Worm (Caenorhabditis elegans) whole organism, late embryonic: ENCODE results near the gene nas-23.
A peak's percentile ranks its signal among the peaks of the same experiment; 100 is the strongest.

Experiments
- C08G9.2 ChIP-seq: sonication (generic microtip); optimal IDR thresholded peaks from 2 replicates; lab custom pipeline; 2016; ENCODE audit warnings: mild to moderate bottlenecking, missing genetic modification characterization, moderate library complexity, missing compliant biosample characterization
- C38D4.7 ChIP-seq: fragments of 200-800 bp; sonication (Bioruptor generic); optimal IDR thresholded peaks from 2 replicates; lab custom pipeline; 2018; ENCODE audit warnings: mild to moderate bottlenecking, missing genetic modification characterization, moderate library complexity, missing compliant biosample characterization
- F13H6.1 ChIP-seq: sonication (generic microtip); optimal IDR thresholded peaks from 2 replicates; lab custom pipeline; 2016; ENCODE audit warnings: missing genetic modification characterization, missing compliant biosample characterization
- K02D7.2 ChIP-seq: sonication (generic microtip); optimal IDR thresholded peaks from 2 replicates; lab custom pipeline; 2017; ENCODE audit warnings: mild to moderate bottlenecking, missing genetic modification characterization, missing compliant biosample characterization
- T23F11.4 ChIP-seq: fragments of 200-800 bp; sonication (Bioruptor generic); optimal IDR thresholded peaks from 2 replicates; lab custom pipeline; 2018; ENCODE audit warnings: mild to moderate bottlenecking, missing genetic modification characterization, missing compliant biosample characterization
- Y22D7AL.16 ChIP-seq: sonication (generic microtip); optimal IDR thresholded peaks from 2 replicates; lab custom pipeline; 2016; ENCODE audit warnings: missing genetic modification characterization, missing compliant biosample characterization
- ahr-1 ChIP-seq: sonication (generic microtip); optimal IDR thresholded peaks from 2 replicates; lab custom pipeline; 2016; ENCODE audit warnings: missing genetic modification characterization, missing compliant biosample characterization
- ama-1 ChIP-seq: fragments of 150-350 bp; optimal IDR thresholded peaks from 2 replicates; lab custom pipeline; 2014
- ceh-14 ChIP-seq: sonication (generic microtip); optimal IDR thresholded peaks from 2 replicates; lab custom pipeline; 2016; ENCODE audit warnings: missing genotype, missing genetic modification characterization, missing compliant biosample characterization
- ceh-19 ChIP-seq: fragments of 200-800 bp; sonication (Bioruptor generic); optimal IDR thresholded peaks from 2 replicates; lab custom pipeline; 2018; ENCODE audit warnings: mild to moderate bottlenecking, missing genetic modification characterization, missing compliant biosample characterization
- ceh-22 ChIP-seq: sonication (generic microtip); optimal IDR thresholded peaks from 2 replicates; lab custom pipeline; 2017; ENCODE audit warnings: missing biosample characterization, missing genetic modification characterization
- ceh-24 ChIP-seq: sonication (generic microtip); optimal IDR thresholded peaks from 2 replicates; lab custom pipeline; 2016; ENCODE audit warnings: mild to moderate bottlenecking, missing genetic modification characterization, missing compliant biosample characterization
- ceh-30 ChIP-seq: fragments of 150-350 bp; optimal IDR thresholded peaks from 2 replicates; lab custom pipeline; 2014; ENCODE audit warnings: missing biosample characterization, missing genetic modification characterization
- ceh-31 ChIP-seq: sonication (generic microtip); optimal IDR thresholded peaks from 2 replicates; lab custom pipeline; 2016; ENCODE audit warnings: missing genetic modification characterization, missing compliant biosample characterization
- ceh-6 ChIP-seq: fragments of 200-800 bp; sonication (Bioruptor generic); optimal IDR thresholded peaks from 2 replicates; lab custom pipeline; 2018; ENCODE audit warnings: mild to moderate bottlenecking, missing genetic modification characterization, missing compliant biosample characterization
- ceh-9 ChIP-seq: sonication (generic microtip); optimal IDR thresholded peaks from 2 replicates; lab custom pipeline; 2016; ENCODE audit warnings: mild to moderate bottlenecking, missing genetic modification characterization, inconsistent platforms, missing compliant biosample characterization
- dmd-4 ChIP-seq: sonication (generic microtip); optimal IDR thresholded peaks from 2 replicates; lab custom pipeline; 2016; ENCODE audit warnings: borderline replicate concordance, missing genetic modification characterization, missing compliant biosample characterization
- elt-2 ChIP-seq: sonication (generic microtip); optimal IDR thresholded peaks from 2 replicates; lab custom pipeline; 2016; ENCODE audit warnings: missing genetic modification reagents, missing genetic modification characterization, missing compliant biosample characterization
- elt-4 ChIP-seq: sonication (generic microtip); optimal IDR thresholded peaks from 2 replicates; lab custom pipeline; 2016; ENCODE audit warnings: missing genetic modification characterization, missing compliant biosample characterization
- ets-4 ChIP-seq: sonication (generic microtip); optimal IDR thresholded peaks from 2 replicates; lab custom pipeline; 2016; ENCODE audit warnings: missing genetic modification characterization, missing compliant biosample characterization
- eyg-1 ChIP-seq: sonication (generic microtip); optimal IDR thresholded peaks from 2 replicates; lab custom pipeline; 2016; ENCODE audit warnings: missing genotype, missing genetic modification characterization, missing compliant biosample characterization
- fax-1 ChIP-seq: sonication (generic microtip); optimal IDR thresholded peaks from 2 replicates; lab custom pipeline; 2016; ENCODE audit warnings: missing genotype, missing genetic modification characterization, missing compliant biosample characterization
- gmeb-2 ChIP-seq: sonication (generic microtip); optimal IDR thresholded peaks from 2 replicates; lab custom pipeline; 2016; ENCODE audit warnings: missing genetic modification characterization, inconsistent platforms, missing compliant biosample characterization
- hlh-13 ChIP-seq: fragments of 200-800 bp; sonication (Bioruptor generic); optimal IDR thresholded peaks from 2 replicates; lab custom pipeline; 2018; ENCODE audit warnings: mild to moderate bottlenecking, missing genetic modification characterization, missing compliant biosample characterization
- hlh-15 ChIP-seq: sonication (generic microtip); optimal IDR thresholded peaks from 2 replicates; lab custom pipeline; 2016; ENCODE audit warnings: missing genetic modification characterization, missing compliant biosample characterization
- hlh-30 ChIP-seq: sonication (generic microtip); optimal IDR thresholded peaks from 2 replicates; lab custom pipeline; 2017; ENCODE audit warnings: antibody characterized with exemption, missing genetic modification characterization, missing compliant biosample characterization; ENCODE audit not compliant: insufficient read depth
- hlh-6 ChIP-seq: sonication (generic microtip); optimal IDR thresholded peaks from 2 replicates; lab custom pipeline; 2016; ENCODE audit warnings: missing genotype, missing genetic modification characterization, missing compliant biosample characterization
- hlh-8 ChIP-seq: sonication (generic microtip); optimal IDR thresholded peaks from 2 replicates; lab custom pipeline; 2016; ENCODE audit warnings: missing genotype, missing genetic modification characterization, missing compliant biosample characterization
- madf-2 ChIP-seq: sonication (generic microtip); optimal IDR thresholded peaks from 2 replicates; lab custom pipeline; 2017; ENCODE audit warnings: missing genetic modification characterization, missing compliant biosample characterization
- nfya-1 ChIP-seq: sonication (generic microtip); optimal IDR thresholded peaks from 2 replicates; lab custom pipeline; 2017; ENCODE audit warnings: missing genetic modification characterization, mild to moderate bottlenecking, missing compliant biosample characterization, antibody characterized with exemption, moderate library complexity
- odd-2 ChIP-seq: sonication (generic microtip); optimal IDR thresholded peaks from 2 replicates; lab custom pipeline; 2017; ENCODE audit warnings: antibody characterized with exemption, mild to moderate bottlenecking, missing genetic modification characterization, missing compliant biosample characterization
- pag-3 ChIP-seq: sonication (generic microtip); optimal IDR thresholded peaks from 2 replicates; lab custom pipeline; 2016; ENCODE audit warnings: missing compliant biosample characterization, missing genetic modification characterization, borderline replicate concordance
- pat-9 ChIP-seq: fragments of 200-800 bp; sonication (Bioruptor generic); optimal IDR thresholded peaks from 2 replicates; lab custom pipeline; 2018; ENCODE audit warnings: mild to moderate bottlenecking, missing genetic modification characterization, moderate library complexity, missing compliant biosample characterization
- pax-1 ChIP-seq: fragments of 150-350 bp; optimal IDR thresholded peaks from 2 replicates; lab custom pipeline; 2014; ENCODE audit warnings: missing biosample characterization, missing genetic modification characterization
- pha-2 ChIP-seq: sonication (generic microtip); optimal IDR thresholded peaks from 2 replicates; lab custom pipeline; 2017; ENCODE audit warnings: mild to moderate bottlenecking, missing genetic modification characterization, missing compliant biosample characterization
- pqm-1 ChIP-seq: sonication (generic microtip); optimal IDR thresholded peaks from 2 replicates; lab custom pipeline; 2016; ENCODE audit warnings: missing genetic modification characterization, missing compliant biosample characterization
- ref-2 ChIP-seq: sonication (generic microtip); optimal IDR thresholded peaks from 2 replicates; lab custom pipeline; 2016; ENCODE audit warnings: missing genetic modification characterization, missing compliant biosample characterization
- sdc-2 ChIP-seq: sonication (generic microtip); optimal IDR thresholded peaks from 2 replicates; lab custom pipeline; 2016; ENCODE audit warnings: missing genotype, missing genetic modification characterization, missing compliant biosample characterization
- sox-2 ChIP-seq: fragments of 200-800 bp; sonication (Bioruptor generic); IDR thresholded peaks from 2 replicates; pipeline ENCODE4 v1.3.6; 2022; ENCODE audit warnings: missing genetic modification reagents, missing genetic modification characterization, missing compliant biosample characterization
- sox-4 ChIP-seq: sonication (generic microtip); optimal IDR thresholded peaks from 2 replicates; lab custom pipeline; 2017; ENCODE audit warnings: mild to moderate bottlenecking, missing genetic modification characterization, inconsistent platforms, missing compliant biosample characterization
- syd-9 ChIP-seq: sonication (generic microtip); optimal IDR thresholded peaks from 2 replicates; lab custom pipeline; 2016; ENCODE audit warnings: mild to moderate bottlenecking, missing genetic modification characterization, moderate library complexity, missing compliant biosample characterization
- tbx-2 ChIP-seq: sonication (generic microtip); optimal IDR thresholded peaks from 2 replicates; lab custom pipeline; 2016; ENCODE audit warnings: missing genetic modification characterization, missing compliant biosample characterization
- tbx-7 ChIP-seq: sonication (generic microtip); optimal IDR thresholded peaks from 2 replicates; lab custom pipeline; 2016; ENCODE audit warnings: missing genotype, missing genetic modification characterization, missing compliant biosample characterization
- ttx-3 ChIP-seq: sonication (generic microtip); optimal IDR thresholded peaks from 2 replicates; lab custom pipeline; 2016; ENCODE audit warnings: missing genetic modification reagents, missing genetic modification characterization, missing compliant biosample characterization
- unc-42 ChIP-seq: sonication (generic microtip); optimal IDR thresholded peaks from 2 replicates; lab custom pipeline; 2016; ENCODE audit warnings: missing genotype, missing genetic modification characterization, missing compliant biosample characterization
- unc-55 ChIP-seq: sonication (generic microtip); optimal IDR thresholded peaks from 2 replicates; lab custom pipeline; 2017; ENCODE audit warnings: missing biosample characterization, missing genetic modification reagents, missing genetic modification characterization
- ztf-16 ChIP-seq: sonication (generic microtip); optimal IDR thresholded peaks from 2 replicates; lab custom pipeline; 2017; ENCODE audit warnings: missing genetic modification characterization, missing compliant biosample characterization

Gene nas-23

DNA sequence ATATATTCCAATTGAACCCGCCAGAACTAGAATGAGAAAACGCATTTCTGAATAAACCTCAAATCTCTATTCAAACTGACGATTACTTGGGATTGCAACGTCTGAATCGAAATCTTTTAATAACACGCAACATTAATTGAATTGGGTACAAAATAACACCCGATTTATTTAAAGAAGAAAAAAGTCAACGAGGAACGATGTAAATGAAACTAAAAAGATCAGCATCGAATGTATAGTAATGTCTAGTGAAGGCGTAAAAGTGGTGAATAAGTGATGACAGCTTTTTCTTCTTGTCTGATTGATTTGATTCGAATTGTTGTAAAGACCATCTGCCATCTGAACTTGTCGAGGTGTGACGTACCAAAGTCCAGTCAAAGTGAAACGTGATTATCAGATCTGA, at the start of gene nas-23:
Gene nas-23 (minus strand): TSS at position 101 of the 400 bp plus-strand sequence.
- TF ChIP-seq syd-9 (tag; lab: Kevin White, UChicago) = no peak
- no peak for TF ChIP-seq ceh-30
- TF ChIP-seq ceh-9 (tag; lab: Kevin White, UChicago) = no peak
- no peak for TF ChIP-seq elt-4 (tag; lab: Kevin White, UChicago)
- TF ChIP-seq, all 69 proteins: peak for 0

- no peak for TF ChIP-seq F13H6.1 (tag; lab: Kevin White, UChicago)
- TF ChIP-seq sdc-2 (tag; lab: Kevin White, UChicago) = no peak
- no peak for TF ChIP-seq nfya-1 (tag; lab: Kevin White, UChicago)
- no peak for TF ChIP-seq ceh-19 (GFP tag; lab: Kevin White, UChicago)
- TF ChIP-seq C08G9.2 (tag; lab: Kevin White, UChicago) = no peak
- TF ChIP-seq sox-4 (tag; lab: Kevin White, UChicago) = no peak
- no peak for TF ChIP-seq hlh-30 (tag; lab: Kevin White, UChicago)
- no peak for TF ChIP-seq hlh-15 (tag; lab: Kevin White, UChicago)
Measured at ce11 chrII:7542952-7543351, 49.5 kb upstream of the nas-23 start.

- TF ChIP-seq hlh-15 (tag; lab: Kevin White, UChicago) (no peak), sox-2 (GFP tag; lab: Robert Waterston, UW) (no peak), unc-55 (GFP tag; lab: Kevin White, UChicago) (no peak), tbx-2 (peak; percentile 62), T23F11.4 (GFP tag; lab: Kevin White, UChicago) (no peak), hlh-13 (GFP tag; lab: Kevin White, UChicago) (no peak), ahr-1 (tag; lab: Kevin White, UChicago) (no peak), Y22D7AL.16 (tag; lab: Kevin White, UChicago) (no peak), elt-2 (tag; lab: Kevin White, UChicago) (peak; percentile 44), unc-42 (tag; lab: Kevin White, UChicago) (peak; percentile 47), pqm-1 (tag; lab: Kevin White, UChicago) (no peak), ceh-31 (tag; lab: Kevin White, UChicago) (peak; percentile 67), tbx-7 (tag; lab: Kevin White, UChicago) (no peak), pax-1 (tag; lab: Kevin White, UChicago) (no peak), dmd-4 (tag; lab: Kevin White, UChicago) (no peak), ceh-9 (tag; lab: Kevin White, UChicago) (no peak), gmeb-2 (tag; lab: Kevin White, UChicago) (no peak), ceh-22 (tag; lab: Kevin White, UChicago) (no peak), pag-3 (tag; lab: Kevin White, UChicago) (no peak), C38D4.7 (GFP tag; lab: Kevin White, UChicago) (no peak), ztf-16 (tag; lab: Kevin White, UChicago) (no peak), ceh-30 (no peak), madf-2 (tag; lab: Kevin White, UChicago) (no peak), ref-2 (tag; lab: Kevin White, UChicago) (no peak), ceh-19 (GFP tag; lab: Kevin White, UChicago) (no peak), eyg-1 (no peak), F13H6.1 (tag; lab: Kevin White, UChicago) (no peak), elt-4 (tag; lab: Kevin White, UChicago) (no peak), sdc-2 (tag; lab: Kevin White, UChicago) (no peak), ceh-14 (tag; lab: Kevin White, UChicago) (no peak), ttx-3 (tag; lab: Kevin White, UChicago) (no peak), hlh-6 (tag; lab: Kevin White, UChicago) (no peak), ets-4 (peak; percentile 61), ceh-6 (GFP tag; lab: Kevin White, UChicago) (no peak), nfya-1 (tag; lab: Kevin White, UChicago) (no peak), ama-1 (lab: Kevin White, UChicago) (no peak), pat-9 (no peak), hlh-8 (tag; lab: Kevin White, UChicago) (peak; percentile 38), ceh-24 (tag; lab: Kevin White, UChicago) (no peak), K02D7.2 (tag; lab: Kevin White, UChicago) (no peak), fax-1 (peak; percentile 17), odd-2 (no peak), C08G9.2 (tag; lab: Kevin White, UChicago) (peak; percentile 74), hlh-30 (tag; lab: Kevin White, UChicago) (no peak), pha-2 (tag; lab: Kevin White, UChicago) (no peak)
Measured at ce11 chrII:7537603-7538230, 44.2 kb upstream of the nas-23 start, which contains the start of gene nfi-1. Gene nfi-1, plus strand, starts transcription at chrII:7538180.
